Worm (Caenorhabditis elegans) whole organism, mixed stage, embryonic: ENCODE data around the gene dod-22.

Source experiments
- ces-1 ChIP-seq: fragments of 150-350 bp; optimal IDR thresholded peaks from 2 replicates; lab custom pipeline; 2014; ENCODE audit warnings: missing biosample characterization, missing genetic modification reagents, missing genetic modification characterization
- elt-1 ChIP-seq: sonication (generic microtip); optimal IDR thresholded peaks from 2 replicates; lab custom pipeline; 2017; ENCODE audit warnings: missing genetic modification characterization, mild to moderate bottlenecking, missing compliant biosample characterization, antibody characterized with exemption, moderate library complexity, borderline replicate concordance; ENCODE audit not compliant: insufficient read depth
- lin-13 ChIP-seq: fragments of 150-350 bp; optimal IDR thresholded peaks from 2 replicates; lab custom pipeline; 2014; ENCODE audit warnings: missing biosample characterization, missing genetic modification characterization
- nhr-2 ChIP-seq: fragments of 150-350 bp; optimal IDR thresholded peaks from 2 replicates; lab custom pipeline; 2014; ENCODE audit warnings: missing biosample characterization, missing genetic modification characterization
- nhr-28 ChIP-seq: fragments of 150-350 bp; optimal IDR thresholded peaks from 2 replicates; lab custom pipeline; 2014; ENCODE audit warnings: missing biosample characterization, missing genetic modification characterization
- sptf-1 ChIP-seq: sonication (generic microtip); optimal IDR thresholded peaks from 2 replicates; lab custom pipeline; 2017; ENCODE audit warnings: mild to moderate bottlenecking, missing genetic modification characterization, moderate library complexity, missing compliant biosample characterization

ce11 chrIV:12995886-12996285, 30.7 kb downstream of the dod-22 start, which contains the start of gene K10D11.7:
- TF ChIP-seq nhr-28 (tag; lab: Kevin White, UChicago): no peak
- TF ChIP-seq lin-13: no peak
- TF ChIP-seq nhr-2 (tag; lab: Kevin White, UChicago): no peak
- no peak for TF ChIP-seq sptf-1
- no peak for TF ChIP-seq elt-1 (tag; lab: Kevin White, UChicago)
- no peak for TF ChIP-seq ces-1 (GFP tag; lab: Kevin White, UChicago)
